Fruit fly (Drosophila melanogaster) whole organism, adult: ENCODE data around the gene Glut3.

Experiments used
- CG11617 ChIP-seq: fragments of 200-800 bp; sonication (Bioruptor generic); optimal IDR thresholded peaks from 2 replicates; lab custom pipeline; 2017; ENCODE audit warnings: mild to moderate bottlenecking, missing biosample characterization, missing genetic modification reagents, missing genetic modification characterization
- CG12768 ChIP-seq: fragments of 200-800 bp; sonication (Bioruptor generic); optimal IDR thresholded peaks from 2 replicates; lab custom pipeline; 2017; ENCODE audit warnings: missing biosample characterization, missing genetic modification characterization, mild to moderate bottlenecking, moderate library complexity, missing genetic modification reagents
- CG14711 ChIP-seq: fragments of 200-800 bp; sonication (Bioruptor generic); optimal IDR thresholded peaks from 2 replicates; lab custom pipeline; 2018; ENCODE audit warnings: missing biosample characterization, mild to moderate bottlenecking, missing genetic modification characterization, moderate library complexity
- CG1620 ChIP-seq: fragments of 200-800 bp; sonication (Bioruptor generic); optimal IDR thresholded peaks from 2 replicates; lab custom pipeline; 2016; ENCODE audit warnings: missing biosample characterization, missing genetic modification characterization
- CG33017 ChIP-seq: fragments of 200-800 bp; sonication (Bioruptor generic); optimal IDR thresholded peaks from 2 replicates; lab custom pipeline; 2018; ENCODE audit warnings: missing biosample characterization, mild to moderate bottlenecking, missing genetic modification characterization, moderate library complexity
- CG5204 ChIP-seq: fragments of 200-800 bp; sonication (Bioruptor generic); optimal IDR thresholded peaks from 2 replicates; lab custom pipeline; 2016; ENCODE audit warnings: missing biosample characterization, missing genetic modification characterization
- CG7045 ChIP-seq: fragments of 200-800 bp; sonication (Bioruptor generic); optimal IDR thresholded peaks from 2 replicates; lab custom pipeline; 2017; ENCODE audit warnings: missing biosample characterization, mild to moderate bottlenecking, missing genetic modification characterization
- CG7101 ChIP-seq: fragments of 200-800 bp; sonication (Bioruptor generic); optimal IDR thresholded peaks from 2 replicates; lab custom pipeline; 2018; ENCODE audit warnings: missing biosample characterization, mild to moderate bottlenecking, missing genetic modification characterization, moderate library complexity
- Clk ChIP-seq: fragments of 200-800 bp; sonication (Bioruptor generic); optimal IDR thresholded peaks from 2 replicates; lab custom pipeline; 2017; ENCODE audit warnings: missing biosample characterization, missing genetic modification characterization
- Crg-1 ChIP-seq: fragments of 200-800 bp; sonication (Bioruptor generic); optimal IDR thresholded peaks from 2 replicates; lab custom pipeline; 2016; ENCODE audit warnings: missing biosample characterization, missing genetic modification characterization
- Hr96 ChIP-seq: fragments of 200-800 bp; sonication (Bioruptor generic); optimal IDR thresholded peaks from 2 replicates; lab custom pipeline; 2016; ENCODE audit warnings: missing biosample characterization, missing genetic modification characterization
- Mnt ChIP-seq: fragments of 200-800 bp; sonication (Bioruptor generic); optimal IDR thresholded peaks from 2 replicates; lab custom pipeline; 2016; ENCODE audit warnings: missing biosample characterization, mild to moderate bottlenecking, missing genetic modification characterization
- bab1 ChIP-seq: fragments of 200-800 bp; sonication (Bioruptor generic); optimal IDR thresholded peaks from 3 replicates; lab custom pipeline; 2019; ENCODE audit warnings: missing biosample characterization, mild to moderate bottlenecking, missing genetic modification characterization, moderate library complexity
- cic ChIP-seq: fragments of 200-800 bp; sonication (Bioruptor generic); optimal IDR thresholded peaks from 2 replicates; lab custom pipeline; 2017; ENCODE audit warnings: missing biosample characterization, mild to moderate bottlenecking, missing genetic modification characterization, moderate library complexity
- cnc ChIP-seq, 2 experiments: fragments of >200 bp; optimal IDR thresholded peaks; 2 replicates each; lab custom pipeline; 2017
- kay ChIP-seq: fragments of 200-800 bp; sonication (Bioruptor generic); peaks from one replicate; lab custom pipeline; 2016; ENCODE audit warnings: missing biosample characterization, missing genetic modification characterization, borderline replicate concordance
- ovo ChIP-seq: fragments of 200-800 bp; sonication (Bioruptor generic); optimal IDR thresholded peaks from 2 replicates; lab custom pipeline; 2016; ENCODE audit warnings: missing biosample characterization, missing genetic modification characterization
- pad ChIP-seq: fragments of 200-800 bp; sonication (Bioruptor generic); optimal IDR thresholded peaks from 3 replicates; lab custom pipeline; 2017; ENCODE audit warnings: missing biosample characterization, missing genetic modification characterization, mild to moderate bottlenecking, moderate library complexity, missing genetic modification reagents
- tj ChIP-seq: fragments of 200-800 bp; sonication (Bioruptor generic); optimal IDR thresholded peaks from 3 replicates; lab custom pipeline; 2017; ENCODE audit warnings: missing biosample characterization, mild to moderate bottlenecking, missing genetic modification characterization, moderate library complexity
- toe ChIP-seq: fragments of 200-800 bp; sonication (Bioruptor generic); optimal IDR thresholded peaks from 2 replicates; lab custom pipeline; 2016; ENCODE audit warnings: missing biosample characterization, missing genetic modification characterization

Gene Glut3

DNA sequence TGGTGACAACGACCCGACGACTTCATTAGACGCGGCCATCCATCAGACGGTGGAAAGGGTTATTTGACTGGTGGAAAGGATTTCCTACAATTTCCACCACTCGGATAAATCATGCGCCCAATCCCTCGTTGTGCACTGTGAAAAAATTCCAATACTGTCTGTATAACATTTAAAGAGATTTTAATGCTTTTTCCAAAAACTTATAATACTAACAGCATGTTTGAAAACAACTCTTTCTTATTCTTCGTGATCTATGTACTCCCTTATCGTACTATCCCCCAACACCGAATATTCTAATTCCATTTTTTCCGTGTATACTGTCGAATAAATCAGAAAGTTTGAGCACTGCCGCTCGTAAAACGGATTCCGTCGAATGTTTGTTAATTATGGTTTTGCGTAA, 47.9 kb downstream of the Glut3 start:
- no peak for TF ChIP-seq CG7101
- no peak for TF ChIP-seq ovo (GFP tag; lab: Kevin White, UChicago)
- TF ChIP-seq cic, result no peak
- no peak for TF ChIP-seq CG5204
- TF ChIP-seq CG33017 (tag; lab: Kevin White, UChicago), result no peak
- TF ChIP-seq Hr96 (GFP tag; lab: Kevin White, UChicago), result no peak
- no peak for TF ChIP-seq CG7045 (GFP tag; lab: Kevin White, UChicago)
- no peak for TF ChIP-seq tj (GFP tag; lab: Kevin White, UChicago)
- TF ChIP-seq CG1620 (GFP tag; lab: Kevin White, UChicago), result no peak
- no peak for TF ChIP-seq pad
- no peak for TF ChIP-seq kay
- TF ChIP-seq CG14711 (tag; lab: Kevin White, UChicago), result no peak
- TF ChIP-seq cnc (optimal IDR thresholded peaks at IDR 0.05; lab: Kevin White, UChicago), result no peak
- TF ChIP-seq Clk (GFP tag; lab: Kevin White, UChicago), result no peak
- no peak for TF ChIP-seq CG11617
- TF ChIP-seq Crg-1, result no peak
- no peak for TF ChIP-seq Mnt (GFP tag; lab: Kevin White, UChicago)
- TF ChIP-seq CG12768 (GFP tag; lab: Kevin White, UChicago), result no peak
- TF ChIP-seq bab1 (GFP tag; lab: Kevin White, UChicago), result no peak

DNA sequence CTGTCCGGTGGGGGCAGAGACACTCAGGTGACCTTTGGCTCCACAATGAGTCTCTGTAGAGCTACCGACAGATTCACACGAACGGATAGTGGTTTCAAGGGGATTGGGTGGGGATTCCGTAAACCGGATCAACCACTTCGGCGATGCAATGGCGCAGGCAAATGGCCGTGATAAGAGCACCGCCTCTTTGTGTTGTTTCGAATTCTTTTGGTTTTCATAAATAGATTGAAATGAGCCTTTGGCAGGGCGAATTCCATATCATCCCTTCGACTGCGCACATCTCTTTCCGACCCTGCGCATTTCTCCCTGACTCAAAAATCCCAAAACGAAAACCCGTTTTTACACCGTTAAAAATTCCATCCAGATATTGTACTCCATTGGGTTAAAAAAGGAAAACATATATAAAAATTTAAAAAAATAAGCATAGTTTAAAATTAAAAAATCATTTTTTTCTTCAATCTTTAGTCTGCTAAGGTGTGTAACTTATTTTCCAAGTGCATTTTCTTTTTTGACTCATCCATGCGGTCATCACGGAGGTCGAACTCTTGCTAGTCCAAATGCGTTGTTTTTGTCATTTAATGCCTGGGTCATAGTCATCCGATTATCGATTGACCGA, 49.6 kb downstream of the Glut3 start:
- TF ChIP-seq kay (no peak), Crg-1 (no peak), pad (no peak), Clk (GFP tag; lab: Kevin White, UChicago) (no peak), ovo (GFP tag; lab: Kevin White, UChicago) (no peak), toe (GFP tag; lab: Kevin White, UChicago) (no peak), Hr96 (GFP tag; lab: Kevin White, UChicago) (no peak), CG7045 (GFP tag; lab: Kevin White, UChicago) (no peak), bab1 (GFP tag; lab: Kevin White, UChicago) (no peak), CG33017 (tag; lab: Kevin White, UChicago) (no peak), cic (no peak), CG5204 (no peak), CG11617 (no peak), Mnt (GFP tag; lab: Kevin White, UChicago) (no peak), tj (GFP tag; lab: Kevin White, UChicago) (no peak), CG12768 (GFP tag; lab: Kevin White, UChicago) (no peak), CG14711 (tag; lab: Kevin White, UChicago) (no peak)
